Fruit fly (Drosophila melanogaster): Measurements from ENCODE around the gene vri.

DNA sequence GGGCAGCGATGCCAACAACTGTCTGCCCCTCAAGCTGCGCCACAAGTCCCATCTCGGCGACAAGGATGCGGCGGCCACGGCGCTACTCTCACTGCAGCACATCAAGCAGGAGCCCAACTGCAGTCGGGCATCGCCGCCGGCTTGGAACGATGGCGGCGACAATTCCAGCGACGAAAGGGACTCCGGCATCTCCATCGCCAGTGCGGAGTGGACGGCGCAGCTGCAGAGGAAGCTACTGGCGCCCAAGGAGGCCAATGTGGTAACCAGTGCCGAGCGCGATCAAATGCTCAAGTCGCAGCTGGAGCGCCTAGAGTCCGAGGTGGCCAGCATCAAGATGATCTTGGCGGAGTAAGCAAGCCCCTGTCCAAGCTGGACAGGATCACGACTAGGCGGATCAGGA is 20.6 kb downstream of the vri start:
- TF ChIP-seq Lpt (GFP tag; optimal IDR thresholded peaks at IDR 0.05) (no peak), Blimp-1 (GFP tag; optimal IDR thresholded peaks at IDR 0.05) (no peak), Hr38 (GFP tag; optimal IDR thresholded peaks at IDR 0.05) (no peak), salr (GFP tag; optimal IDR thresholded peaks at IDR 0.05) (no peak), CG8319 (GFP tag; optimal IDR thresholded peaks at IDR 0.05) (no peak)
